Worm (Caenorhabditis elegans) whole organism, mixed stage, embryonic: ENCODE results near the gene hmgr-1.

Experiments used
- elt-1 ChIP-seq: sonication (generic microtip); optimal IDR thresholded peaks from 2 replicates; lab custom pipeline; 2017; ENCODE audit warnings: missing genetic modification characterization, mild to moderate bottlenecking, missing compliant biosample characterization, antibody characterized with exemption, moderate library complexity, borderline replicate concordance; ENCODE audit not compliant: insufficient read depth
- elt-3 ChIP-seq: fragments of 150-350 bp; optimal IDR thresholded peaks from 2 replicates; lab custom pipeline; 2014; ENCODE audit warnings: missing biosample characterization, missing genetic modification characterization
- lsy-2 ChIP-seq: fragments of 150-350 bp; optimal IDR thresholded peaks from 2 replicates; lab custom pipeline; 2014; ENCODE audit warnings: missing biosample characterization, missing genetic modification characterization
- nhr-12 ChIP-seq: fragments of 150-350 bp; optimal IDR thresholded peaks from 2 replicates; lab custom pipeline; 2014; ENCODE audit warnings: missing biosample characterization, missing genetic modification characterization
- nhr-76 ChIP-seq: sonication (generic microtip); optimal IDR thresholded peaks from 2 replicates; lab custom pipeline; 2017; ENCODE audit warnings: missing biosample characterization, missing genetic modification characterization
- unc-62 ChIP-seq: fragments of 150-350 bp; optimal IDR thresholded peaks from 2 replicates; lab custom pipeline; 2014; ENCODE audit warnings: missing biosample characterization, missing genetic modification reagents, missing genetic modification characterization

DNA sequence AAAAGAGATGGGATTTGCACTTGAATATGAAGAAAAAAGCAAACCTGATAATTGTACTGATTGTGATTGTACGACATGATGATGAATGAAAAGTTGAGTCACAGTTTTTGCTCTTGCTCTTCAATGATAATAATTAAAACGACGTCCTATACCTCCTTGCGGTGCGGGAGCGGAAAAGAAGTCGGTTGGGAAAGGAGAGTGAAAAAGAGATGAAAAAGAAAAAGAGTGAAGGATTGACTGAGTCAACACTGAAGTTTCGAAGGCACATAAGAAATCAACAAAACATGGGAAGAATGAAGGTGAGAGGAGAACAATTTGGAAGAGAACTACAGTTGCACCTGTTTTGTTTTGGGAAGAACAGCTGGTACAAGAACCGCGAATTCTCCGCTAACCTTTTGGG lies 39.9 kb upstream of the hmgr-1 start, which contains the start of gene F56C9.8:
- TF ChIP-seq unc-62 (no peak), nhr-76 (no peak), elt-1 (tag; lab: Kevin White, UChicago) (no peak), nhr-12 (no peak), elt-3 (tag; lab: Kevin White, UChicago) (no peak), lsy-2 (tag; lab: Kevin White, UChicago) (no peak)
